Fruit fly (Drosophila melanogaster): ENCODE measurements around the gene CG14440.

CG14440 gene

DNA sequence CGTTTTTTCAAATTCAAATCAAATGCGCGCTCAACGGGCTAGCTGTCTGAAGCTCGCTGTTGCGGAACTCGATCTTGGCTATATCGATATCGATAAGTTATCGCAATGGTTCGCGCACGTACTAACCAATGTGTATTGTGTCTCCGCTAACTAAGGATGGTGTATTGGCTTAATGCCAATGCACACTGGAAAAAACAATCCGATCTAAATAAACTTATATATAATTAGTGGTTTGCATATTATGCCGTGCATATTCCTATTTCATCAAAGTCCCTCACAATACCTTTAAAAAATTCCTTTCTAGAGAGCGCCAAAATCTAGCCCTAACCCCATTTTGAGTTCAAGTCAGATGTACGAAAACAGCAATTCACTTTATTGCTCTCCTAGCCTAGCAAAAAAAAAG lies 42.8 kb upstream of the CG14440 start:
- TF ChIP-seq CG7045 (GFP tag; optimal IDR thresholded peaks at IDR 0.05) = no peak
- TF ChIP-seq cnc (optimal IDR thresholded peaks at IDR 0.05) = no peak
- TF ChIP-seq bab1 (GFP tag; optimal IDR thresholded peaks at IDR 0.05) = peak; percentile 81
- TF ChIP-seq Crg-1 (GFP tag; optimal IDR thresholded peaks at IDR 0.05) = no peak
- TF ChIP-seq CG11617 (GFP tag; optimal IDR thresholded peaks at IDR 0.05) = peak; percentile 35
- TF ChIP-seq CG7101 (tag; optimal IDR thresholded peaks at IDR 0.05) = peak; percentile 35
- no peak for TF ChIP-seq pad (GFP tag; optimal IDR thresholded peaks at IDR 0.05)
- TF ChIP-seq ovo (GFP tag; optimal IDR thresholded peaks at IDR 0.05) = no peak
- TF ChIP-seq Clk (GFP tag; optimal IDR thresholded peaks at IDR 0.05) = no peak
- peak; percentile 30 for TF ChIP-seq CG14711 (tag; optimal IDR thresholded peaks at IDR 0.05)
- TF ChIP-seq CG33017 (tag; optimal IDR thresholded peaks at IDR 0.05) = no peak
- peak; percentile 15 for TF ChIP-seq toe (GFP tag; optimal IDR thresholded peaks at IDR 0.05)
- no peak for TF ChIP-seq kay (GFP tag; ENCODE audit: borderline replicate concordance)
- TF ChIP-seq CG12768 (GFP tag; optimal IDR thresholded peaks at IDR 0.05) = no peak
- TF ChIP-seq Mnt (GFP tag; optimal IDR thresholded peaks at IDR 0.05) = peak; percentile 42
- TF ChIP-seq Hr96 (GFP tag; optimal IDR thresholded peaks at IDR 0.05) = peak; percentile 0
- peak; percentile 16 for TF ChIP-seq CG1620 (GFP tag; optimal IDR thresholded peaks at IDR 0.05)
- no peak for TF ChIP-seq tj (GFP tag; optimal IDR thresholded peaks at IDR 0.05)
- peak; percentile 14 for TF ChIP-seq CG5204 (GFP tag; optimal IDR thresholded peaks at IDR 0.05)
- TF ChIP-seq cic (GFP tag; optimal IDR thresholded peaks at IDR 0.05) = no peak

DNA sequence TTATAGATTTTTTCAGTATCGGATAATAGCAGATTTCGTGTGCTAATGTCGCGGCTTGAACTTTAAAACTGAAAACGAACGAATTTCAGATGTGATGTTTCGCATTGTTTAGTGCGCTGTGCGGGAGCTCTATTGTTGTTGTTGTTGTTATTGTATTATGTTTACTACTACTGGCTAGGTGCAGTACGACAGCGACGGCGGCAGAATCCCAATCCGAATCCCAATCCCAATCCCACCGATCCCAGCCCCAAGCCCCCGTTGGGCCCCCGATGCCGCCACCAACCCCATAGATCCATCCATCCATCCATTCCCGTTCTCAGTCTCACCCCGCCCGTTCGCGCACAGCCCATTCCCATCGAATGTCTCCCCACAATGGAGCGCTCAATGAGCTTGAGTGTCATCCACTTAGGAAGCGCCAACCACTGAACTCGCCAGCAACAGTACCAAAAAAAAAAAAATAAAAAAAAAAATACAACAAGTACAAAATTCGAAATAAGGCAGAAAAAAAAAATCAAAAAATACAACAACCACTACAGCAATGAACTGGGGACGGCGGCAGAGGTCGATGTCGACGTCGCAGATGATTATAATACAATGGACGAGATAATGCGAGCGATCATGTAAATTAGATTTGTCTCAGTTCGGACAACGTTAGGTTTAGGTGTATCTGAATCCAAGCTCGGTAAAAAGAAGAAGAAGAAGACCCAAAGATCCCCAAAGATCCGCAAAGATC lies 41.7 kb upstream of the CG14440 start, which contains the start of gene CG3168:
Gene CG3168, minus strand, starts transcription at position 51 of the 733 bp plus-strand sequence.
- TF ChIP-seq Mnt (GFP tag; optimal IDR thresholded peaks at IDR 0.05) (no peak), CG14711 (tag; optimal IDR thresholded peaks at IDR 0.05) (no peak), ovo (GFP tag; optimal IDR thresholded peaks at IDR 0.05) (no peak), Crg-1 (GFP tag; optimal IDR thresholded peaks at IDR 0.05) (no peak), Clk (GFP tag; optimal IDR thresholded peaks at IDR 0.05) (no peak), kay (GFP tag; ENCODE audit: borderline replicate concordance) (no peak), CG1620 (GFP tag; optimal IDR thresholded peaks at IDR 0.05) (no peak), Hr96 (GFP tag; optimal IDR thresholded peaks at IDR 0.05) (no peak), CG5204 (GFP tag; optimal IDR thresholded peaks at IDR 0.05) (no peak), CG7045 (GFP tag; optimal IDR thresholded peaks at IDR 0.05) (no peak), toe (GFP tag; optimal IDR thresholded peaks at IDR 0.05) (no peak), CG11617 (GFP tag; optimal IDR thresholded peaks at IDR 0.05) (no peak)

DNA sequence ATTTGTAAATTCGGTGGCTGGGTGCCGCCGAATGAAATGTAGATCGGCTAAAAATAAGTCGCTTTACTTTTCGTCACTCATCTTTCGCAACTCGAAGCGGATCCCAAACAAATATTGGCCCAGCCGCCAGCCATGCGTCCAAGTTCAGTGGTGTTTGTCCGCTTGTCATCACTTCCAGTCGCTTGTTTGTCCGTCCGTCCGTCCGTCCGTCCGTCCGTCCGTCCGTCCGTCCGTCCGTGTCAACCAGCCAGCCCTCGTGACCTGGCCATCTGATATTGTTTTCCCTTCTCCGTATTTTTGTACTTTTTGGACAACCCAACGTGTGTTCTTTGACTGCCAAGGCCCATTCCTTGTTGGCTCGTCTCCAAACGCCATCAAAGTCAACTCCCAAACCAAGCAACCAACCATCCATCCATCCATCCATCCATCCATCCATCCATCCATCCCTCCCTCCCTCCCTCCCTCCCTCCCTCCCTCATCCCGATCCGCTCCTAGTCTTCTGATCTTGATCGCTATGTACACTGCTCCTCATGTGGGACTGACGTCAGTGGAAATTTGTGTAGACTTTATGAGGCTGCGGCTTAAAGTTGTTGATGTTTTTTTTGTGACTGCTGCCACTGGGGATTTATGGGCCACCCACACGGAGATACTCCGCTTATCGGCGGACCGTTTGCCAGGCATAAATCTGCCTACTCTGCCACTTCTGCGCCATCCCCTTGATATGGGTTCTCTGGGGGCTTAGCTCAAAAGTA lies 35.1 kb upstream of the CG14440 start:
- TF ChIP-seq CG12768 (GFP tag; optimal IDR thresholded peaks at IDR 0.05) (no peak), bab1 (GFP tag; optimal IDR thresholded peaks at IDR 0.05) (no peak), cnc (optimal IDR thresholded peaks at IDR 0.05) (no peak), Clk (GFP tag; optimal IDR thresholded peaks at IDR 0.05) (no peak), CG11617 (GFP tag; optimal IDR thresholded peaks at IDR 0.05) (no peak)

DNA sequence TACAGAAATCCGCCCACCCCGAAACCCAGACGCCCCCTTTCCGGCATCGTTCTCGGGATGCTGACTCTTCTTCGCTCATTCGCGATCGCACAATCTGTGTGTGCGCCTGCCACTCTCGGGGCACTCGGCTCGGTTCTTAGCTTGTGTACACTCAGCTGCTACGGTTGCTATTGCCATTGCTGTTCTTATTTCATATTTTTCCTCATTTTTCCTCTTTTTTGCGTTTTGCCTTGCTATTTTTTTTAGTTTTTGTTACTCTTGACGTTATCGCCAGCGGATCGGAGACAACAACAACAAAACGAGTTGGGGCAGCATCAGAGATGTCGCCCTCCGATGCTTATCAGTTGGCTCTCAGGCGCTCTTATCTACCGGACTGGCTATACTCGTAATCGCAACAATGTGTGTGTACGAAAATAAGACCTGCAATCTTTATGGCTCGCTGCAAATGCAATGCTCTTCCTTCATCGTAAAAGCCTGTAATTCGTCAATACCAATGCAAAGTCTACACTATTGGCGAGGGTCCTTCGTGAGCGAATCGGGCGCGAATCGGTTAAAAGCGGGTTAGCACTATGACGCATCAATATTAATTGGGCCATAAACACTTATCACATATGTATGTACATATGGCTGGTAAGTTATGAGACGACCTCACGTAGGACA lies 32.4 kb upstream of the CG14440 start:
- TF ChIP-seq pad (GFP tag; optimal IDR thresholded peaks at IDR 0.05) (no peak), ovo (GFP tag; optimal IDR thresholded peaks at IDR 0.05) (no peak), kay (GFP tag; ENCODE audit: borderline replicate concordance) (peak; percentile 26), toe (GFP tag; optimal IDR thresholded peaks at IDR 0.05) (no peak), cnc (optimal IDR thresholded peaks at IDR 0.05) (no peak), CG7101 (tag; optimal IDR thresholded peaks at IDR 0.05) (no peak)

DNA sequence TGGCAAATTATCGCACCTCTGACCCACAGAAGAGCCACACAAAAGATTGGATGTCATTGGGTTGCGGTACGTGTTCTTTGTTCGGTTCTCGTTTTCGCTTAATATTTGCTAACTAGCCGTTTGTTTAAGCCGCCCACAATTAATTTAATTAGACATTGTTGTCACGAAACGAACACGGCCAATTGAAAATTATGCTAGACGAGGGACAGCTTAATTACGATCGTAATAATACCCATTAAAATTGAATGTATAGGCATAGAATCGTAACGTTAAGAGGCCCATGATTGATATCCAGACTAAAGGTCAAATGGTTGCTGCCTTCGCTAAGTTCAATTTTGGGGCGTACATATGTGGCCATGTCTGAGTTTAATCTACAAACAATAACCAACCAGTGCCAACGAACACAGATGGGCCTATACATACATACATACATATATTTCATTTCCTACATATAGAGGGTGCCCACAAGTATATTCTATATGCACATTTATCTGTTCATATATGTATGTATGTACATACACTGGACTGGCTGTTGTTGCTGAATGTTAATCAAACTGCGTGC lies 30.3 kb upstream of the CG14440 start:
- TF ChIP-seq Hr96 (GFP tag; optimal IDR thresholded peaks at IDR 0.05) (no peak), CG5204 (GFP tag; optimal IDR thresholded peaks at IDR 0.05) (no peak), kay (GFP tag; ENCODE audit: borderline replicate concordance) (peak; percentile 0), cic (GFP tag; optimal IDR thresholded peaks at IDR 0.05) (no peak), CG11617 (GFP tag; optimal IDR thresholded peaks at IDR 0.05) (no peak), CG1620 (GFP tag; optimal IDR thresholded peaks at IDR 0.05) (no peak), CG7045 (GFP tag; optimal IDR thresholded peaks at IDR 0.05) (no peak), toe (GFP tag; optimal IDR thresholded peaks at IDR 0.05) (no peak)
